Worm (Caenorhabditis elegans): ENCODE data around the gene F10E7.11.

ce11 chrII:7099231-7099630, 23.5 kb downstream of the F10E7.11 start:
- peak; percentile 32 for TF ChIP-seq nhr-28 (tag; optimal IDR thresholded peaks at IDR 0.05)
- TF ChIP-seq nhr-77 (tag; optimal IDR thresholded peaks at IDR 0.05), result no peak
- no peak for TF ChIP-seq ceh-9 (tag; optimal IDR thresholded peaks at IDR 0.05)
- TF ChIP-seq fkh-2 (tag; optimal IDR thresholded peaks at IDR 0.05), result no peak
- TF ChIP-seq fos-1 (tag; optimal IDR thresholded peaks at IDR 0.05), result no peak
- TF ChIP-seq nhr-237 (tag; optimal IDR thresholded peaks at IDR 0.05), result no peak
- no peak for TF ChIP-seq nhr-76 (tag; optimal IDR thresholded peaks at IDR 0.05)
- no peak for TF ChIP-seq tbx-2 (tag; optimal IDR thresholded peaks at IDR 0.05)
- no peak for TF ChIP-seq elt-1 (tag; optimal IDR thresholded peaks at IDR 0.05)
- no peak for TF ChIP-seq unc-62 (GFP tag; optimal IDR thresholded peaks at IDR 0.05)
- no peak for TF ChIP-seq eor-1 (tag; optimal IDR thresholded peaks at IDR 0.05)
- TF ChIP-seq pqm-1 (tag; optimal IDR thresholded peaks at IDR 0.05), result no peak
